Worm (Caenorhabditis elegans) whole organism, early embryonic: ENCODE data around the gene srx-80.

Experiments
- B0310.2 ChIP-seq: sonication (generic microtip); optimal IDR thresholded peaks from 2 replicates; lab custom pipeline; 2016; ENCODE audit warnings: mild to moderate bottlenecking, missing genetic modification characterization, missing compliant biosample characterization
- ama-1 ChIP-seq: fragments of 150-350 bp; optimal IDR thresholded peaks from 2 replicates; lab custom pipeline; 2014
- ceh-13 ChIP-seq: fragments of 200-800 bp; sonication (Bioruptor generic); optimal IDR thresholded peaks from 2 replicates; lab custom pipeline; 2018; ENCODE audit warnings: mild to moderate bottlenecking, missing genetic modification characterization, missing compliant biosample characterization
- ceh-36 ChIP-seq: sonication (generic microtip); optimal IDR thresholded peaks from 2 replicates; lab custom pipeline; 2016; ENCODE audit warnings: missing genetic modification characterization, inconsistent platforms, missing compliant biosample characterization
- flt-1 ChIP-seq: fragments of 200-800 bp; sonication (Bioruptor generic); IDR thresholded peaks from 2 replicates; pipeline ENCODE4 v1.3.6; 2022; ENCODE audit warnings: missing genetic modification characterization, missing compliant biosample characterization
- hnd-1 ChIP-seq: sonication (generic microtip); optimal IDR thresholded peaks from 2 replicates; lab custom pipeline; 2016; ENCODE audit warnings: missing genetic modification characterization, missing compliant biosample characterization
- pes-1 ChIP-seq: fragments of 200-800 bp; sonication (Bioruptor generic); IDR thresholded peaks from 2 replicates; pipeline ENCODE4 v1.3.6; 2022; ENCODE audit warnings: missing genetic modification reagents, missing genetic modification characterization, missing compliant biosample characterization
- scrt-1 ChIP-seq: fragments of 200-800 bp; sonication (Bioruptor generic); IDR thresholded peaks from 2 replicates; pipeline ENCODE4 v1.3.6; 2022; ENCODE audit warnings: missing genetic modification characterization, missing compliant biosample characterization
- sea-1 ChIP-seq: fragments of 200-800 bp; sonication (Bioruptor generic); conservative IDR thresholded peaks from 2 replicates; pipeline ENCODE4 v1.3.6; 2022; ENCODE audit warnings: missing genetic modification characterization, missing compliant biosample characterization
- tbx-37 ChIP-seq: fragments of 200-800 bp; sonication (Bioruptor generic); conservative IDR thresholded peaks from 2 replicates; pipeline ENCODE4 v1.3.6; 2022; ENCODE audit warnings: missing genetic modification reagents, missing genetic modification characterization, missing compliant biosample characterization

DNA sequence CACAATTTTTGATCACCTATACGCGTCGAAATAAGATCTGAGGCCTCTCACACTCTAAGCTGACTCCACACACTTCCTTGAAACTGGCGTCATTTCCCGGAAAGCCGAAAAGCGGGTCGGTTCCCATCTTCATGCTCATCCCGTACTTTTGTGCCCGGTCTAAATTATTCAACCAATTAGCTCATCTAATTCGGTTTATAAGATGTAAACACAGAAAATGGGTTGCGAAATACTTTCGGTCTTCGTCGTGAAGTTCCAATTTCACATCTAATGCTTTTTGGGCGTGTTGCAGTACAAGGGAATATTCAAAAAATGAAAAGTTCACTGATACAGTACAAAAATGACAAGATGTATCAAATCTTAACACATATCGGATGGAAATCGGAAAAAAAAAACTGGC is 37.6 kb downstream of the srx-80 start:
- TF ChIP-seq ama-1 (lab: Kevin White, UChicago), result no peak
- no peak for TF ChIP-seq pes-1 (GFP tag; lab: Robert Waterston, UW)
- no peak for TF ChIP-seq hnd-1 (tag; lab: Kevin White, UChicago)
- TF ChIP-seq sea-1 (GFP tag; lab: Robert Waterston, UW), result no peak
- TF ChIP-seq tbx-37 (GFP tag; lab: Robert Waterston, UW), result no peak
- TF ChIP-seq ceh-36 (tag; lab: Kevin White, UChicago), result no peak
- no peak for TF ChIP-seq B0310.2 (tag; lab: Kevin White, UChicago)
- no peak for TF ChIP-seq flt-1
- TF ChIP-seq ceh-13 (GFP tag; lab: Kevin White, UChicago), result no peak
- TF ChIP-seq scrt-1, result no peak
